Worm (Caenorhabditis elegans): ENCODE results near the gene eif-3.K.

DNA sequence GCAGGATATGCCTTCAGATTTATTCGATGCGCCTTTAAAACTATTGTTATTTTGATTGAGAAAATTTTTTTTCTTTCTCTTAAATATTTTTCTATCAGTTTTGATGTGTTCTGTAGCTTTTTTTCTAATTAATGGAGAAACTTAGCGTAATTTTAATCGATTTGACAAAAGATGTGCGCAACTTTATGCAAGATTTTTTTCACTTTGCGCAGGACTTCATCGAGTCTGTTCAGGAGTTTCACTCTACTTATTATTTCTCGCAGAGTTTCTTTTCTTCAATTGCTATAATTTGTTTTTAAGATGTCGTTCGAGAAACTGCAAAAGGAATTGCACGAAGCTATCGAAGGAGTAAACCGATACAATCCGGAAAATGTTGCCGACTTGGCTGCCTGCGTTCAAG, at the start of gene eif-3.K:
- TF ChIP-seq tab-1 (GFP tag; IDR thresholded peaks at IDR 0.05) (no peak), klf-2 (GFP tag; conservative IDR thresholded peaks at IDR 0.05) (no peak)

Measured in whole organism, midembryonic.